Worm (Caenorhabditis elegans) whole organism, L3 larva: ENCODE measurements around the gene snap-29.
A peak's percentile ranks its signal among the peaks of the same experiment; 100 is the strongest.

Source experiments
- R02D3.7 ChIP-seq: fragments of 150-350 bp; optimal IDR thresholded peaks from 2 replicates; lab custom pipeline; 2014; ENCODE audit warnings: missing biosample characterization, missing genetic modification characterization
- ZK546.5 ChIP-seq: sonication (generic microtip); optimal IDR thresholded peaks from 2 replicates; lab custom pipeline; 2017; ENCODE audit warnings: missing biosample characterization, missing genetic modification characterization
- aly-2 ChIP-seq: fragments of 150-350 bp; optimal IDR thresholded peaks from 2 replicates; lab custom pipeline; 2014; ENCODE audit warnings: missing biosample characterization, missing genetic modification characterization
- ama-1 ChIP-seq: fragments of 150-350 bp; optimal IDR thresholded peaks from 2 replicates; lab custom pipeline; 2018
- ceh-16 ChIP-seq: sonication (generic microtip); optimal IDR thresholded peaks from 2 replicates; lab custom pipeline; 2017; ENCODE audit warnings: missing biosample characterization, missing genetic modification characterization
- ceh-28 ChIP-seq: fragments of 150-350 bp; optimal IDR thresholded peaks from 2 replicates; lab custom pipeline; 2014; ENCODE audit warnings: missing biosample characterization, missing genetic modification reagents, missing genetic modification characterization
- ceh-82 ChIP-seq: fragments of 150-350 bp; optimal IDR thresholded peaks from 2 replicates; lab custom pipeline; 2014; ENCODE audit warnings: missing biosample characterization, missing genetic modification characterization
- ceh-9 ChIP-seq: sonication (generic microtip); optimal IDR thresholded peaks from 2 replicates; lab custom pipeline; 2018; ENCODE audit warnings: missing biosample characterization, missing genetic modification characterization
- daf-12 ChIP-seq: fragments of 150-350 bp; optimal IDR thresholded peaks from 2 replicates; lab custom pipeline; 2014; ENCODE audit warnings: missing biosample characterization, missing genetic modification reagents, missing genetic modification characterization
- egl-27 ChIP-seq: sonication (generic microtip); optimal IDR thresholded peaks from 4 replicates; lab custom pipeline; 2017; ENCODE audit warnings: missing biosample characterization, missing genetic modification reagents, missing genetic modification characterization
- egl-5 ChIP-seq: fragments of 150-350 bp; optimal IDR thresholded peaks from 2 replicates; lab custom pipeline; 2017; ENCODE audit warnings: missing biosample characterization, missing genetic modification reagents, missing genetic modification characterization, inconsistent platforms
- elt-1 ChIP-seq: fragments of 150-350 bp; optimal IDR thresholded peaks from 2 replicates; lab custom pipeline; 2014; ENCODE audit warnings: missing biosample characterization, missing genetic modification characterization
- elt-2 ChIP-seq: sonication (generic microtip); optimal IDR thresholded peaks from 2 replicates; lab custom pipeline; 2016; ENCODE audit warnings: missing genetic modification reagents, mild to moderate bottlenecking, missing genetic modification characterization, missing compliant biosample characterization
- elt-3 ChIP-seq, 3 experiments: fragments of 150-350 bp in 1 of 3; sonication (generic microtip) in 2 of 3; optimal IDR thresholded peaks; 2 replicates in 2 of 3; 4 replicates in 1 of 3; lab custom pipeline; 2014 to 2017; ENCODE audit warnings: missing biosample characterization in 3 of 3, missing genetic modification characterization in 3 of 3
- eor-1 ChIP-seq, 2 experiments: fragments of 150-350 bp; optimal IDR thresholded peaks; 2 replicates each; lab custom pipeline; 2014 to 2018; ENCODE audit warnings: missing biosample characterization in 2 of 2, missing genetic modification characterization in 2 of 2
- fkh-2 ChIP-seq: fragments of 150-350 bp; optimal IDR thresholded peaks from 2 replicates; lab custom pipeline; 2014; ENCODE audit warnings: missing biosample characterization, missing genetic modification reagents, missing genetic modification characterization
- fos-1 ChIP-seq: fragments of 150-350 bp; optimal IDR thresholded peaks from 2 replicates; lab custom pipeline; 2014; ENCODE audit warnings: missing biosample characterization, missing genetic modification characterization
- jun-1 ChIP-seq: fragments of 150-350 bp; optimal IDR thresholded peaks from 2 replicates; lab custom pipeline; 2014; ENCODE audit warnings: missing biosample characterization, missing genetic modification reagents, missing genetic modification characterization
- lin-15B ChIP-seq: fragments of 150-350 bp; optimal IDR thresholded peaks from 2 replicates; lab custom pipeline; 2014; ENCODE audit warnings: missing biosample characterization, missing genetic modification characterization
- lin-39 ChIP-seq: fragments of 150-350 bp; optimal IDR thresholded peaks from 2 replicates; lab custom pipeline; 2018; ENCODE audit warnings: missing biosample characterization, missing genetic modification reagents, missing genetic modification characterization
- lsy-12 ChIP-seq: sonication (generic microtip); optimal IDR thresholded peaks from 2 replicates; lab custom pipeline; 2016; ENCODE audit warnings: mild to moderate bottlenecking, missing genetic modification characterization, missing compliant biosample characterization
- mml-1 ChIP-seq: fragments of 150-350 bp; sonication (generic microtip); optimal IDR thresholded peaks from 3 replicates; lab custom pipeline; 2014; ENCODE audit warnings: missing biosample characterization, missing genetic modification characterization
- nfya-1 ChIP-seq: sonication (generic microtip); optimal IDR thresholded peaks from 2 replicates; lab custom pipeline; 2017; ENCODE audit warnings: missing genetic modification characterization, mild to moderate bottlenecking, missing compliant biosample characterization, antibody characterized with exemption, moderate library complexity; ENCODE audit not compliant: insufficient read depth
- nhr-12 ChIP-seq: fragments of 150-350 bp; optimal IDR thresholded peaks from 2 replicates; lab custom pipeline; 2014; ENCODE audit warnings: missing biosample characterization, missing genetic modification characterization
- nhr-23 ChIP-seq: fragments of 150-350 bp; optimal IDR thresholded peaks from 2 replicates; lab custom pipeline; 2014; ENCODE audit warnings: missing biosample characterization, missing genetic modification reagents, missing genetic modification characterization
- nhr-237 ChIP-seq: fragments of 150-350 bp; optimal IDR thresholded peaks from 2 replicates; lab custom pipeline; 2014; ENCODE audit warnings: missing biosample characterization, missing genetic modification characterization
- nhr-25 ChIP-seq: sonication (generic microtip); optimal IDR thresholded peaks from 2 replicates; lab custom pipeline; 2017; ENCODE audit warnings: missing biosample characterization, missing genetic modification characterization
- nhr-28 ChIP-seq: fragments of 150-350 bp; optimal IDR thresholded peaks from 2 replicates; lab custom pipeline; 2014; ENCODE audit warnings: missing biosample characterization, missing genetic modification characterization
- nhr-43 ChIP-seq: sonication (generic microtip); optimal IDR thresholded peaks from 2 replicates; lab custom pipeline; 2016; ENCODE audit warnings: mild to moderate bottlenecking, missing genetic modification characterization, missing compliant biosample characterization; ENCODE audit not compliant: poor library complexity, severe bottlenecking
- nhr-76 ChIP-seq: fragments of 150-350 bp; sonication (generic microtip); optimal IDR thresholded peaks from 5 replicates; lab custom pipeline; 2014; ENCODE audit warnings: missing biosample characterization, missing genetic modification characterization
- nhr-77 ChIP-seq: fragments of 150-350 bp; optimal IDR thresholded peaks from 2 replicates; lab custom pipeline; 2014; ENCODE audit warnings: missing biosample characterization, missing genetic modification characterization
- pha-4 ChIP-seq: fragments of 150-350 bp; optimal IDR thresholded peaks from 2 replicates; lab custom pipeline; 2014; ENCODE audit warnings: missing biosample characterization, missing genetic modification reagents, missing genetic modification characterization
- pqm-1 ChIP-seq: fragments of 150-350 bp; optimal IDR thresholded peaks from 2 replicates; lab custom pipeline; 2017; ENCODE audit warnings: missing biosample characterization, missing genetic modification characterization, inconsistent platforms
- skn-1 ChIP-seq: fragments of 150-350 bp; optimal IDR thresholded peaks from 2 replicates; lab custom pipeline; 2014; ENCODE audit warnings: missing biosample characterization, missing genetic modification characterization
- snpc-4 ChIP-seq: fragments of 150-350 bp; optimal IDR thresholded peaks from 2 replicates; lab custom pipeline; 2014; ENCODE audit warnings: missing biosample characterization, missing genetic modification characterization
- tbx-2 ChIP-seq: sonication (generic microtip); optimal IDR thresholded peaks from 2 replicates; lab custom pipeline; 2016; ENCODE audit warnings: mild to moderate bottlenecking, missing genetic modification characterization, missing compliant biosample characterization
- unc-39 ChIP-seq: sonication (generic microtip); optimal IDR thresholded peaks from 4 replicates; lab custom pipeline; 2017; ENCODE audit warnings: missing biosample characterization, missing genetic modification characterization
- unc-62 ChIP-seq: fragments of 150-350 bp; sonication (generic microtip); optimal IDR thresholded peaks from 4 replicates; lab custom pipeline; 2014; ENCODE audit warnings: missing biosample characterization, missing genetic modification reagents, missing genetic modification characterization
- zag-1 ChIP-seq: fragments of 150-350 bp; optimal IDR thresholded peaks from 2 replicates; lab custom pipeline; 2014; ENCODE audit warnings: missing biosample characterization, missing genetic modification characterization
- ztf-11 ChIP-seq: fragments of 150-350 bp; optimal IDR thresholded peaks from 2 replicates; lab custom pipeline; 2014; ENCODE audit warnings: missing biosample characterization, missing genetic modification characterization
- ztf-4 ChIP-seq: fragments of 150-350 bp; optimal IDR thresholded peaks from 2 replicates; lab custom pipeline; 2014; ENCODE audit warnings: missing biosample characterization, missing genetic modification characterization

The snap-29 gene

DNA sequence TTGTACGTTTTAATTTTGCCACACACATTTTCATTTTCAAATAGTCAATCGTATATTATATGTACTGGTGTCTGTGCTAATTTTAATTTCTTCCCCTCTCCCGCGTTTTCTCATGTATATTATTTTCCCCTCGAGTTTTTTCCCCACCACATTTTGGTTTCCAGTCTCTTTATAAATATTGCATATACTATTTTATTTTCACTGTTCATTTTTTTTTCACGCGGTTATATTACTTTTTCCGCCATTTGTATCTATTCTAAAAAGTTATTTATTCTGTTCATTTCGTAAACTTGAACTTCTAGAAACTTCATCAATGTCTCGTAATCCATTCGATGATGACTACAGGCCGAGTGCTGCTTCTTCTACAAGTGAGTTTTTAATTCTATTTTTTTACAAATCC lies at the start of gene snap-29:
Gene snap-29 (plus strand): TSS at position 301 of the 400 bp plus-strand sequence.
- TF ChIP-seq ZK546.5 (tag; lab: Kevin White, UChicago) (no peak), egl-5 (tag; lab: Kevin White, UChicago) (no peak), nhr-28 (tag; lab: Kevin White, UChicago) (no peak), fos-1 (no peak), fkh-2 (tag; lab: Kevin White, UChicago) (no peak), pqm-1 (no peak), elt-1 (tag; lab: Kevin White, UChicago) (no peak), nhr-237 (tag; lab: Kevin White, UChicago) (no peak), unc-62 (GFP tag; lab: Kevin White, UChicago) (no peak), elt-2 (tag; lab: Kevin White, UChicago) (no peak), nhr-12 (tag; lab: Kevin White, UChicago) (no peak), nhr-25 (tag; lab: Kevin White, UChicago) (no peak), ceh-16 (tag; lab: Kevin White, UChicago) (no peak), ceh-28 (no peak), ama-1 (lab: Kevin White, UChicago) (no peak)

DNA sequence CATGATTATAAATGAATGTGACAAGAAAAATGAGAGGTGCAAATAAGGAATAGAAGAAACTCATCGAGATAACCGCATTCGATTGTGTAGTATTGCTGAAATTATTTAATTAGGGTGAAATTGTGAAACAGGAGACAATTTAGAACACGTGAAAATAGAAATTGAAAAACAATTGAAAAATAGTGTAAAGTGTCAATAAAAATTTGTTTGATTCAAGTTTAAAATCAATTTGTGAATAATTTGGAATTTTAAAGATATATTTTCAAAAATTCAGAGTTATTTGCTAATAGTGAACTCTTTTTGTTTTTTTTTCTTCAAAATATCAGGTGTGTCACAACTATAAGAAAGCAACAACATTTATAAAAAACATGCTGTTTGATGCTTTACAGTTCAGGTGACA lies 44.7 kb upstream of the snap-29 start, which contains the start of gene ZK370.4:
Gene ZK370.4 (minus strand): TSS at position 101 of the 400 bp plus-strand sequence.
- TF ChIP-seq egl-5 (tag; lab: Kevin White, UChicago) (no peak), nfya-1 (tag; lab: Kevin White, UChicago) (no peak), lsy-12 (no peak), ztf-4 (tag; lab: Kevin White, UChicago) (no peak), jun-1 (tag; lab: Kevin White, UChicago) (no peak), nhr-28 (tag; lab: Kevin White, UChicago) (no peak), mml-1 (tag; lab: Kevin White, UChicago) (no peak), fkh-2 (tag; lab: Kevin White, UChicago) (no peak), aly-2 (no peak), ceh-9 (tag; lab: Kevin White, UChicago) (no peak), nhr-237 (tag; lab: Kevin White, UChicago) (no peak), ztf-11 (no peak), nhr-25 (tag; lab: Kevin White, UChicago) (no peak), eor-1 (tag; optimal IDR thresholded peaks at IDR 0.05; lab: Kevin White, UChicago) (no peak), elt-1 (tag; lab: Kevin White, UChicago) (no peak), nhr-76 (tag; lab: Kevin White, UChicago) (no peak), fos-1 (no peak), tbx-2 (tag; lab: Kevin White, UChicago) (no peak), zag-1 (tag; lab: Kevin White, UChicago) (no peak)

- peak; percentile 35 for TF ChIP-seq nhr-25 (tag; lab: Kevin White, UChicago)
- TF ChIP-seq nhr-76 (tag; lab: Kevin White, UChicago): no peak
- peak; percentile 42 for TF ChIP-seq nfya-1 (tag; lab: Kevin White, UChicago)
- TF ChIP-seq R02D3.7 (tag; lab: Kevin White, UChicago): no peak
- peak; percentile 0 for TF ChIP-seq elt-2 (tag; lab: Kevin White, UChicago)
- peak; percentile 0 for TF ChIP-seq nhr-43 (tag; lab: Kevin White, UChicago)
- TF ChIP-seq ztf-11: no peak
- TF ChIP-seq unc-62 (GFP tag; lab: Kevin White, UChicago): no peak
These were observed 44.1 kb upstream of the snap-29 start for ce11 chrIII:8731973-8732372.

DNA sequence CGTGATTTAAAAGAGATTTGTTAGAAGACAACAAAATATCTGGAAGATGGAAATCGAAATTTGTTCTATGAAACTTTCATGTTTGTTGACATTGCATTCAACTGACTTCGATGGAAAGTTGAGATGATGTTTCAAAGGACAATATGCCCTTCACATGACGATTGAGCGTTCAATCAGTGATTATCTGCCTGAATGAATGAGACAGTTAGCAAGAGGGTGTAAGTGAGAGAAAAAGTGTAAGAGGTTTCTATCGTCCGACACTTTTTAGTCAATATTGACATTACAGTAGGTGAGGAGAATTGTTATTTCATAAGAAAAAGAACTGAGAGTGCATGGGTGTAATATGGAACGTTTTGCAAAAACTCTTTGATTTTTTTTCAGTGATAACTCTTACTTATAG lies 42.8 kb upstream of the snap-29 start:
- TF ChIP-seq lin-15B (tag; lab: Kevin White, UChicago) (no peak), ama-1 (lab: Kevin White, UChicago) (no peak), nhr-77 (tag; lab: Kevin White, UChicago) (no peak), lin-39 (no peak), pha-4 (peak; percentile 100), nhr-12 (tag; lab: Kevin White, UChicago) (no peak), daf-12 (no peak), skn-1 (tag; lab: Kevin White, UChicago) (no peak), zag-1 (tag; lab: Kevin White, UChicago) (no peak), jun-1 (tag; lab: Kevin White, UChicago) (peak; percentile 33), ztf-4 (tag; lab: Kevin White, UChicago) (no peak), lsy-12 (no peak), aly-2 (no peak), unc-39 (no peak), nhr-28 (tag; lab: Kevin White, UChicago) (no peak), ceh-82 (tag; lab: Kevin White, UChicago) (no peak), snpc-4 (tag; lab: Kevin White, UChicago) (no peak), egl-27 (peak; percentile 9), ztf-11 (no peak), ceh-16 (tag; lab: Kevin White, UChicago) (no peak), elt-3 (tag; optimal IDR thresholded peaks at IDR 0.05; lab: Kevin White, UChicago) (no peak), ceh-9 (tag; lab: Kevin White, UChicago) (no peak), ZK546.5 (tag; lab: Kevin White, UChicago) (no peak), pqm-1 (peak; percentile 66), nhr-23 (tag; lab: Kevin White, UChicago) (no peak), elt-2 (tag; lab: Kevin White, UChicago) (no peak), elt-1 (tag; lab: Kevin White, UChicago) (no peak), nhr-25 (tag; lab: Kevin White, UChicago) (peak; percentile 15)
